Fruit fly (Drosophila melanogaster) whole organism, adult: ENCODE measurements around the gene CG42727.
A peak's percentile ranks its signal among the peaks of the same experiment; 100 is the strongest.

ENCODE experiments used
- CG11617 ChIP-seq: fragments of 200-800 bp; sonication (Bioruptor generic); optimal IDR thresholded peaks from 2 replicates; lab custom pipeline; 2017; ENCODE audit warnings: mild to moderate bottlenecking, missing biosample characterization, missing genetic modification reagents, missing genetic modification characterization
- CG12768 ChIP-seq: fragments of 200-800 bp; sonication (Bioruptor generic); optimal IDR thresholded peaks from 2 replicates; lab custom pipeline; 2017; ENCODE audit warnings: missing biosample characterization, missing genetic modification characterization, mild to moderate bottlenecking, moderate library complexity, missing genetic modification reagents
- CG14711 ChIP-seq: fragments of 200-800 bp; sonication (Bioruptor generic); optimal IDR thresholded peaks from 2 replicates; lab custom pipeline; 2018; ENCODE audit warnings: missing biosample characterization, mild to moderate bottlenecking, missing genetic modification characterization, moderate library complexity
- CG1620 ChIP-seq: fragments of 200-800 bp; sonication (Bioruptor generic); optimal IDR thresholded peaks from 2 replicates; lab custom pipeline; 2016; ENCODE audit warnings: missing biosample characterization, missing genetic modification characterization
- CG33017 ChIP-seq: fragments of 200-800 bp; sonication (Bioruptor generic); optimal IDR thresholded peaks from 2 replicates; lab custom pipeline; 2018; ENCODE audit warnings: missing biosample characterization, mild to moderate bottlenecking, missing genetic modification characterization, moderate library complexity
- CG5204 ChIP-seq: fragments of 200-800 bp; sonication (Bioruptor generic); optimal IDR thresholded peaks from 2 replicates; lab custom pipeline; 2016; ENCODE audit warnings: missing biosample characterization, missing genetic modification characterization
- CG7045 ChIP-seq: fragments of 200-800 bp; sonication (Bioruptor generic); optimal IDR thresholded peaks from 2 replicates; lab custom pipeline; 2017; ENCODE audit warnings: missing biosample characterization, mild to moderate bottlenecking, missing genetic modification characterization
- CG7101 ChIP-seq: fragments of 200-800 bp; sonication (Bioruptor generic); optimal IDR thresholded peaks from 2 replicates; lab custom pipeline; 2018; ENCODE audit warnings: missing biosample characterization, mild to moderate bottlenecking, missing genetic modification characterization, moderate library complexity
- Clk ChIP-seq: fragments of 200-800 bp; sonication (Bioruptor generic); optimal IDR thresholded peaks from 2 replicates; lab custom pipeline; 2017; ENCODE audit warnings: missing biosample characterization, missing genetic modification characterization
- Crg-1 ChIP-seq: fragments of 200-800 bp; sonication (Bioruptor generic); optimal IDR thresholded peaks from 2 replicates; lab custom pipeline; 2016; ENCODE audit warnings: missing biosample characterization, missing genetic modification characterization
- Hr96 ChIP-seq: fragments of 200-800 bp; sonication (Bioruptor generic); optimal IDR thresholded peaks from 2 replicates; lab custom pipeline; 2016; ENCODE audit warnings: missing biosample characterization, missing genetic modification characterization
- Mnt ChIP-seq: fragments of 200-800 bp; sonication (Bioruptor generic); optimal IDR thresholded peaks from 2 replicates; lab custom pipeline; 2016; ENCODE audit warnings: missing biosample characterization, mild to moderate bottlenecking, missing genetic modification characterization
- bab1 ChIP-seq: fragments of 200-800 bp; sonication (Bioruptor generic); optimal IDR thresholded peaks from 3 replicates; lab custom pipeline; 2019; ENCODE audit warnings: missing biosample characterization, mild to moderate bottlenecking, missing genetic modification characterization, moderate library complexity
- cic ChIP-seq: fragments of 200-800 bp; sonication (Bioruptor generic); optimal IDR thresholded peaks from 2 replicates; lab custom pipeline; 2017; ENCODE audit warnings: missing biosample characterization, mild to moderate bottlenecking, missing genetic modification characterization, moderate library complexity
- cnc ChIP-seq, 2 experiments: fragments of >200 bp; optimal IDR thresholded peaks; 2 replicates each; lab custom pipeline; 2017
- kay ChIP-seq: fragments of 200-800 bp; sonication (Bioruptor generic); peaks from one replicate; lab custom pipeline; 2016; ENCODE audit warnings: missing biosample characterization, missing genetic modification characterization, borderline replicate concordance
- ovo ChIP-seq: fragments of 200-800 bp; sonication (Bioruptor generic); optimal IDR thresholded peaks from 2 replicates; lab custom pipeline; 2016; ENCODE audit warnings: missing biosample characterization, missing genetic modification characterization
- pad ChIP-seq: fragments of 200-800 bp; sonication (Bioruptor generic); optimal IDR thresholded peaks from 3 replicates; lab custom pipeline; 2017; ENCODE audit warnings: missing biosample characterization, missing genetic modification characterization, mild to moderate bottlenecking, moderate library complexity, missing genetic modification reagents
- tj ChIP-seq: fragments of 200-800 bp; sonication (Bioruptor generic); optimal IDR thresholded peaks from 3 replicates; lab custom pipeline; 2017; ENCODE audit warnings: missing biosample characterization, mild to moderate bottlenecking, missing genetic modification characterization, moderate library complexity
- toe ChIP-seq: fragments of 200-800 bp; sonication (Bioruptor generic); optimal IDR thresholded peaks from 2 replicates; lab custom pipeline; 2016; ENCODE audit warnings: missing biosample characterization, missing genetic modification characterization

Gene CG42727

DNA sequence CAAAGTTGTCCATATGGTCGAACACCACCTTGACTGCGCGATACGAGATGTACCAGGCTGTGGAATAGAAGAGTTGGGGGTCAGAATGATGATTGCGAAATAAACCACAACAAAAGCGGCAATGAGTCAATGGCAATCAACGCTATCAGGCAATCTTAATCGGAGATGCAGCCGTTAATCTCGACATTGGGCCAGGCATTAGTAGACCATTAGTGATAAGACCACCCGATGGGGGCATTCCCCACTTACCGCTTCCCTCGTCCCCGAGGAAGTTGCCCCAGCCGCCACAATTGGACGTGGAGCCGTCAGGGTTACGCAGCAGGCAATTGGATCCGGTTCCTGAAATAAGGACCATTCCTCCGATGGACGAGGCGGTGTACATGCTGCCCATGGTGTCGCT lies 8.7 kb upstream of the CG42727 start:
- no peak for TF ChIP-seq Mnt
- no peak for TF ChIP-seq CG5204 (GFP tag; lab: Kevin White, UChicago)
- no peak for TF ChIP-seq CG14711 (tag; lab: Kevin White, UChicago)
- no peak for TF ChIP-seq Hr96 (GFP tag; lab: Kevin White, UChicago)

DNA sequence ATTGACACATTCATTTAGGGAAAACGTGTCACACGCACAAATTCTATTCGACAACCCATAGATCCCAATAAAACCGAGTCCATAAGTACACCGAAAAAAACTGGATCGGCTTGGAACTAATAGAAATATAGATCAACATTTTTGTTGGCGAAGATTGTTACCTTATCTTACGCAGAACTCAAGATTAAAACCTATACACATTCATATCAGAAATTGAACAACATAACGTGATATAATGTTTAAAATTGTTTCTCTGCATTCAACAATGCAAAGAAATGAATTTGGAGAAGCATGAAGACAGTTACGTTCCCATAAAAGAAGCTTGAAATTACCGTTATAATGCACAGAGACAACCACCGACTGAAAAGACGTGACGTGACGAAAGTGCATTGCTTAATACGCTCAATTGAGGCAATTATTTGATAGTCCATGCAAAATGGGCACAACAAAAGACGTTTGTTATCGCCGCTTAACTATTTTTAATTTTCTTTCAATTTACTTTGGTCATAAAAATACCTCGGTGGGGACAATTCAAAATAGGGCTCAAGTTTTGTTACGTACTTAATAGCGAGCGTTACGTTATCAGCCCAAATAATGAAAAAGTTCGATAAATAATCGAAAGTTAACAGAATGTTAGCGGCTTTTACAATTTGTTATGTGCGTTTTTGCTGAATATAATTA lies 7.7 kb upstream of the CG42727 start, which contains the start of gene SerRS-m:
Gene SerRS-m, plus strand, starts transcription at position 616 of the 681 bp plus-strand sequence.
- peak; percentile 5 for TF ChIP-seq bab1 (GFP tag; lab: Kevin White, UChicago)
- TF ChIP-seq CG5204 (GFP tag; lab: Kevin White, UChicago), result no peak
- TF ChIP-seq CG11617 (GFP tag; lab: Kevin White, UChicago), result peak; percentile 1
- TF ChIP-seq ovo (GFP tag; lab: Kevin White, UChicago), result peak; percentile 43

dm6 chr3R:15342432-15342925 lies 5.4 kb upstream of the CG42727 start:
- no peak for TF ChIP-seq CG7101 (tag; lab: Kevin White, UChicago)
- TF ChIP-seq CG12768 (GFP tag; lab: Kevin White, UChicago), result peak; percentile 0
- TF ChIP-seq Crg-1 (GFP tag; lab: Kevin White, UChicago), result no peak
- peak; percentile 94 for TF ChIP-seq tj
- TF ChIP-seq CG7045, result peak; percentile 3
- TF ChIP-seq Clk (GFP tag; lab: Kevin White, UChicago), result no peak
- TF ChIP-seq ovo (GFP tag; lab: Kevin White, UChicago), result no peak
- no peak for TF ChIP-seq CG1620 (GFP tag; lab: Kevin White, UChicago)
- TF ChIP-seq toe (GFP tag; lab: Kevin White, UChicago), result no peak

DNA sequence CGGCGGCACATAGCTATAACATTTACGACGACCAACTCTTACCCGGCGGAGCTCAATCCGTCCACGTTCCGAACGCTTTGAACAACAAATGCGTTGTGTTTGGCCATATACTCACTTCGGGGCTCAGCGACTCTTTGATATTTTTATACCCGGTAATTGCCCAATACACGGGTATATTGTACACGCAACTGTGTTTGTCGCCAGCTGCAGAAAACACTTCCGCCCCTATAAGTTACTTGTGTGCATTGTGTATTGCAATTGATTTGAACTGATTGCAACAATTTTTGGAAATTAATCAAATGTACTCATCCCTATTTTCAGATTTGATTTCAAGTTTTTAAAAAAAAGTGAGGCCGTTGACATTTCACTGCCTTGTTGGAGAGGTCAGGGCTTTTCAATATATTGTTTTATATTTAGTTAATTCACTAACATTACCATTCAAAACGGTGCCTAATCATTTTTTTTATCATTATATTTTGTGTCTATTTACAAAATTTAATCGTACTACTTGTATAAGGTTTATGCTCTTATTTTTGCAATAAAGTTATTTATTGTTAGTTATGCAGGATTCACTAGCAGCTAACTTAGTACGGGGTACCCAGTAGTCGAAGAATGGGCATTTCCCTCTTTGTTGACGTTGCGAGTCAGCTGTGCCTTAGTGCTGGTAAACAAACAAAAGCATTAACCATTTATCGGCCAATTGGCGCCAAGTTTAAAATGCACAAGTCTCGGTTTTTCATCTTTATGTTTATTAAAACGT lies 4.7 kb upstream of the CG42727 start, which contains the start of gene Nagk:
Gene Nagk, minus strand, starts transcription at position 331 of the 760 bp plus-strand sequence.
- peak; percentile 64 for TF ChIP-seq CG1620 (GFP tag; lab: Kevin White, UChicago)
- no peak for TF ChIP-seq CG5204 (GFP tag; lab: Kevin White, UChicago)
- peak; percentile 86 for TF ChIP-seq CG11617 (GFP tag; lab: Kevin White, UChicago)
- no peak for TF ChIP-seq Hr96 (GFP tag; lab: Kevin White, UChicago)
- TF ChIP-seq CG7101 (tag; lab: Kevin White, UChicago), result peak; percentile 58
- TF ChIP-seq cnc (optimal IDR thresholded peaks at IDR 0.05; lab: Kevin White, UChicago), result no peak
- peak; percentile 24 for TF ChIP-seq CG33017 (tag; lab: Kevin White, UChicago)
- TF ChIP-seq kay (GFP tag; lab: Kevin White, UChicago), result no peak
- TF ChIP-seq CG14711 (tag; lab: Kevin White, UChicago), result peak; percentile 44
- peak; percentile 35 for TF ChIP-seq CG12768 (GFP tag; lab: Kevin White, UChicago)
- TF ChIP-seq cic (GFP tag; lab: Kevin White, UChicago), result peak; percentile 58
- TF ChIP-seq toe (GFP tag; lab: Kevin White, UChicago), result peak; percentile 90
- TF ChIP-seq CG7045, result peak; percentile 67
- TF ChIP-seq Crg-1 (GFP tag; lab: Kevin White, UChicago), result peak; percentile 78
- peak; percentile 82 for TF ChIP-seq Mnt
- TF ChIP-seq bab1 (GFP tag; lab: Kevin White, UChicago), result peak; percentile 1
- TF ChIP-seq Clk (GFP tag; lab: Kevin White, UChicago), result peak; percentile 51
- TF ChIP-seq ovo (GFP tag; lab: Kevin White, UChicago), result peak; percentile 38
- peak; percentile 68 for TF ChIP-seq pad (GFP tag; lab: Kevin White, UChicago)
- no peak for TF ChIP-seq tj

DNA sequence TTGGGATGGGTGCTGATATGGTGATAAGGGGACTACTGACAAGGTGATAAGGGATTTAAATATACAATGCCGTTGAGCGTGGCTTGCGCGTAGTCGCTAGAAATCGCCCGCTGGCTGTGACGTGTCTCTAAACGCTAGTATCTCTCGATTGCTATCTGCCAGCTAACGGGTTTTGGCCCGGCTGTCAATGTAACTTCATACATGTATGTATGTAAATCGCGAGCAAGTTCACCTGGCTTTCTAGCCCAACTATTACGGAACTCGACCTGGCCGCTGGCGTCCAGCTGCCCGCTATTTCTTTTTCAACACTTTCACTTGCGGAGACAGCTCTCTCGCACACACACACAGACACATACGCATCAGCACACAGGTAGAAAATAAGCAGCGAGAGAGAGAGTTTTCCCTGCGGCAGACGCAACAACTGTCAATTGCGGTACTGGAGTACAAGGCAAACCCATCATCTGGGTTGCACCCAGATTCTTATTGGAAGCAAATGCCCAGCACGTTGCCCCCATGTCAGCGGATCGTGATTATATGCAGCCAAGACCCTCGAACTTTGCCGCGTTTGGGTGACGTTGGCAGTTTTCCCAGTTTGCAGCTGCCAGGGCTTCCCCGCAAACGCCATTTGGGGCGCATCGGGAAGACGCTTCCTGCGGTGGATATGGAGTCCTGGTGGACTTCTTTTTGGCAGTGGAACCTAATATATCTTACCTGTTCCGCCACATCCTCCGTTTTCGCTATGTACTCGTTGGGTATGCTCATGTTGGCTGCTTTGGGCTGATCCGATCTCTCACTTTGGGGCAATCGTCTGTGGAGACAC lies 2.4 kb upstream of the CG42727 start:
- peak; percentile 60 to 77 for TF ChIP-seq cnc (optimal IDR thresholded peaks at IDR 0.05; lab: Kevin White, UChicago)
- TF ChIP-seq Clk (GFP tag; lab: Kevin White, UChicago), result no peak
- peak; percentile 10 for TF ChIP-seq ovo (GFP tag; lab: Kevin White, UChicago)
- no peak for TF ChIP-seq bab1 (GFP tag; lab: Kevin White, UChicago)
- no peak for TF ChIP-seq CG14711 (tag; lab: Kevin White, UChicago)
- TF ChIP-seq CG5204 (GFP tag; lab: Kevin White, UChicago), result no peak
- TF ChIP-seq tj, result peak; percentile 21
- TF ChIP-seq CG1620 (GFP tag; lab: Kevin White, UChicago), result no peak
- TF ChIP-seq toe (GFP tag; lab: Kevin White, UChicago), result no peak
- no peak for TF ChIP-seq CG7101 (tag; lab: Kevin White, UChicago)
- no peak for TF ChIP-seq CG11617 (GFP tag; lab: Kevin White, UChicago)
- TF ChIP-seq CG33017 (tag; lab: Kevin White, UChicago), result no peak
- TF ChIP-seq CG12768 (GFP tag; lab: Kevin White, UChicago), result no peak
- TF ChIP-seq Mnt, result no peak
- no peak for TF ChIP-seq Crg-1 (GFP tag; lab: Kevin White, UChicago)
- TF ChIP-seq pad (GFP tag; lab: Kevin White, UChicago), result no peak
- no peak for TF ChIP-seq Hr96 (GFP tag; lab: Kevin White, UChicago)
- TF ChIP-seq kay (GFP tag; lab: Kevin White, UChicago), result no peak
- no peak for TF ChIP-seq CG7045
- TF ChIP-seq cic (GFP tag; lab: Kevin White, UChicago), result no peak
